Fruit fly (Drosophila melanogaster) whole organism, prepupa: ENCODE measurements around the gene CG3345.

Experiments
- Blimp-1 ChIP-seq: fragments of 200-800 bp; sonication (Bioruptor generic); optimal IDR thresholded peaks from 3 replicates; lab custom pipeline; 2017; ENCODE audit warnings: missing biosample characterization, missing genetic modification characterization, mild to moderate bottlenecking, moderate library complexity, missing genetic modification reagents
- CG10631 ChIP-seq: fragments of 200-800 bp; sonication (Bioruptor generic); optimal IDR thresholded peaks from 2 replicates; lab custom pipeline; 2016; ENCODE audit warnings: missing biosample characterization, missing genetic modification characterization
- CG10669 ChIP-seq: fragments of 200-800 bp; sonication (Bioruptor generic); optimal IDR thresholded peaks from 3 replicates; lab custom pipeline; 2018; ENCODE audit warnings: missing biosample characterization, mild to moderate bottlenecking, missing genetic modification characterization, moderate library complexity
- CG11762 ChIP-seq: fragments of 200-800 bp; sonication (Bioruptor generic); optimal IDR thresholded peaks from 3 replicates; lab custom pipeline; 2016; ENCODE audit warnings: missing biosample characterization, missing genetic modification characterization; ENCODE audit not compliant: insufficient read depth
- CG11902 ChIP-seq: fragments of 200-800 bp; sonication (Bioruptor generic); optimal IDR thresholded peaks from 3 replicates; lab custom pipeline; 2016; ENCODE audit warnings: missing biosample characterization, missing genetic modification characterization
- CG15336 ChIP-seq: fragments of 200-800 bp; sonication (Bioruptor generic); IDR thresholded peaks from 2 replicates; pipeline ENCODE4 v1.3.6; 2022; ENCODE audit warnings: missing biosample characterization, missing genetic modification characterization
- CG3032 ChIP-seq: fragments of 200-800 bp; optimal IDR thresholded peaks from 2 replicates; lab custom pipeline; 2019; ENCODE audit warnings: missing biosample characterization, mild to moderate bottlenecking, missing genetic modification characterization, moderate library complexity
- CG31627 ChIP-seq: fragments of 200-800 bp; sonication (Bioruptor generic); optimal IDR thresholded peaks from 3 replicates; lab custom pipeline; 2016; ENCODE audit warnings: missing biosample characterization, missing genetic modification characterization
- CG32006 ChIP-seq: fragments of 200-800 bp; sonication (Bioruptor generic); optimal IDR thresholded peaks from 3 replicates; lab custom pipeline; 2017; ENCODE audit warnings: missing biosample characterization, mild to moderate bottlenecking, missing genetic modification characterization
- CG34406 ChIP-seq: fragments of 200-800 bp; sonication (Bioruptor generic); optimal IDR thresholded peaks from 3 replicates; lab custom pipeline; 2016; ENCODE audit warnings: missing biosample characterization, missing genetic modification characterization
- CG4318 ChIP-seq: fragments of 200-800 bp; sonication (Bioruptor generic); optimal IDR thresholded peaks from 3 replicates; lab custom pipeline; 2017; ENCODE audit warnings: missing biosample characterization, mild to moderate bottlenecking, missing genetic modification characterization
- CG6163 ChIP-seq: fragments of 200-800 bp; sonication (Bioruptor generic); IDR thresholded peaks from 3 replicates; pipeline ENCODE4 v1.3.6; 2022; ENCODE audit warnings: missing biosample characterization, missing genetic modification characterization
- CG6276 ChIP-seq: fragments of 200-800 bp; sonication (Bioruptor generic); optimal IDR thresholded peaks from 2 replicates; lab custom pipeline; 2017; ENCODE audit warnings: missing biosample characterization, mild to moderate bottlenecking, missing genetic modification characterization
- CG6792 ChIP-seq: fragments of 200-800 bp; sonication (Bioruptor generic); optimal IDR thresholded peaks from 3 replicates; lab custom pipeline; 2016; ENCODE audit warnings: missing biosample characterization, missing genetic modification characterization
- CG7368 ChIP-seq: fragments of 200-800 bp; sonication (Bioruptor generic); optimal IDR thresholded peaks from 3 replicates; lab custom pipeline; 2016; ENCODE audit warnings: missing biosample characterization, missing genetic modification characterization
- CG8319 ChIP-seq: fragments of 200-800 bp; sonication (Bioruptor generic); optimal IDR thresholded peaks from 3 replicates; lab custom pipeline; 2016; ENCODE audit warnings: missing biosample characterization, missing genetic modification characterization
- CG8632 ChIP-seq: fragments of 200-800 bp; sonication (Bioruptor generic); optimal IDR thresholded peaks from 3 replicates; lab custom pipeline; 2016; ENCODE audit warnings: missing biosample characterization, missing genetic modification characterization
- CG9139 ChIP-seq: fragments of 200-800 bp; sonication (Bioruptor generic); optimal IDR thresholded peaks from 3 replicates; lab custom pipeline; 2017; ENCODE audit warnings: missing biosample characterization, mild to moderate bottlenecking, missing genetic modification characterization
- Eip75B ChIP-seq: fragments of 200-800 bp; sonication (Bioruptor generic); optimal IDR thresholded peaks from 3 replicates; lab custom pipeline; 2016; ENCODE audit warnings: missing biosample characterization, missing genetic modification characterization
- Eip78C ChIP-seq: fragments of 200-800 bp; sonication (Bioruptor generic); peaks from one replicate; lab custom pipeline; 2016; ENCODE audit warnings: missing biosample characterization, missing genetic modification characterization
- Eip93F ChIP-seq: fragments of 200-800 bp; sonication (Bioruptor generic); optimal IDR thresholded peaks from 2 replicates; lab custom pipeline; 2016; ENCODE audit warnings: missing biosample characterization, mild to moderate bottlenecking, missing genetic modification characterization
- Gug ChIP-seq: fragments of 200-800 bp; sonication (Bioruptor generic); IDR thresholded peaks from 2 replicates; pipeline ENCODE4 v1.3.6; 2022; ENCODE audit warnings: missing biosample characterization, missing genetic modification characterization
- Hr38 ChIP-seq: sonication (Bioruptor generic); optimal IDR thresholded peaks from 2 replicates; lab custom pipeline; 2016; ENCODE audit warnings: missing biosample characterization, missing genetic modification characterization
- Hr39 ChIP-seq: fragments of 200-800 bp; sonication (Bioruptor generic); optimal IDR thresholded peaks from 2 replicates; lab custom pipeline; 2016; ENCODE audit warnings: missing biosample characterization, missing genetic modification characterization
- Hr4 ChIP-seq: fragments of 200-800 bp; sonication (Bioruptor generic); optimal IDR thresholded peaks from 3 replicates; lab custom pipeline; 2016; ENCODE audit warnings: missing biosample characterization, missing genetic modification characterization
- Met ChIP-seq: fragments of 200-800 bp; sonication (Bioruptor generic); optimal IDR thresholded peaks from 3 replicates; lab custom pipeline; 2016; ENCODE audit warnings: missing biosample characterization, missing genetic modification characterization
- Smox ChIP-seq: fragments of 200-800 bp; sonication (Bioruptor generic); optimal IDR thresholded peaks from 3 replicates; lab custom pipeline; 2016; ENCODE audit warnings: missing biosample characterization, missing genetic modification characterization
- Sox102F ChIP-seq: fragments of 200-800 bp; sonication (Bioruptor generic); optimal IDR thresholded peaks from 2 replicates; lab custom pipeline; 2016; ENCODE audit warnings: missing biosample characterization, mild to moderate bottlenecking, missing genetic modification characterization
- Sox14 ChIP-seq: fragments of 200-800 bp; sonication (Bioruptor generic); optimal IDR thresholded peaks from 3 replicates; lab custom pipeline; 2016; ENCODE audit warnings: missing biosample characterization, missing genetic modification characterization
- acj6 ChIP-seq: fragments of 200-800 bp; sonication (Bioruptor generic); optimal IDR thresholded peaks from 3 replicates; lab custom pipeline; 2016; ENCODE audit warnings: missing biosample characterization, missing genetic modification characterization
- dac ChIP-seq: fragments of 200-800 bp; sonication (Bioruptor generic); optimal IDR thresholded peaks from 2 replicates; lab custom pipeline; 2017; ENCODE audit warnings: missing biosample characterization, mild to moderate bottlenecking, missing genetic modification characterization
- esn ChIP-seq: fragments of 200-800 bp; sonication (Bioruptor generic); optimal IDR thresholded peaks from 2 replicates; lab custom pipeline; 2016; ENCODE audit warnings: missing biosample characterization, mild to moderate bottlenecking, missing genetic modification characterization, moderate library complexity
- fkh ChIP-seq: fragments of 200-800 bp; sonication (Bioruptor generic); optimal IDR thresholded peaks from 3 replicates; lab custom pipeline; 2017; ENCODE audit warnings: missing biosample characterization, mild to moderate bottlenecking, missing genetic modification characterization, moderate library complexity
- net ChIP-seq: fragments of 200-800 bp; sonication (Bioruptor generic); optimal IDR thresholded peaks from 3 replicates; lab custom pipeline; 2016; ENCODE audit warnings: missing biosample characterization, missing genetic modification characterization
- pdm3 ChIP-seq: fragments of 200-800 bp; sonication (Bioruptor generic); optimal IDR thresholded peaks from 3 replicates; lab custom pipeline; 2016; ENCODE audit warnings: missing biosample characterization, missing genetic modification characterization
- salr ChIP-seq, 2 experiments: fragments of 200-800 bp; sonication (Bioruptor generic); optimal IDR thresholded peaks; 3 replicates each; lab custom pipeline; 2016 to 2018; ENCODE audit warnings: missing biosample characterization in 2 of 2, missing genetic modification characterization in 2 of 2, mild to moderate bottlenecking in 1 of 2
- spab ChIP-seq: fragments of 200-800 bp; sonication (Bioruptor generic); optimal IDR thresholded peaks from 2 replicates; lab custom pipeline; 2017; ENCODE audit warnings: missing biosample characterization, mild to moderate bottlenecking, missing genetic modification characterization, missing genetic modification reagents
- svp ChIP-seq: fragments of 200-800 bp; sonication (Bioruptor generic); peaks from one replicate; lab custom pipeline; 2016; ENCODE audit warnings: missing biosample characterization, missing genetic modification characterization

CG3345 gene

dm6 chr2L:297480-298284, 28.8 kb downstream of the CG3345 start, which contains the start of gene Pi3K21B (continued):
- no peak for TF ChIP-seq CG6276 (GFP tag; lab: Kevin White, UChicago)
- peak; percentile 93 for TF ChIP-seq CG31627 (GFP tag; lab: Kevin White, UChicago)
- peak; percentile 90 for TF ChIP-seq CG6792 (GFP tag; lab: Kevin White, UChicago)
- peak; percentile 80 for TF ChIP-seq CG15336 (GFP tag; lab: Robert Waterston, UW)
- peak; percentile 85 for TF ChIP-seq net
- peak; percentile 56 to 87 for TF ChIP-seq salr (GFP tag; optimal IDR thresholded peaks at IDR 0.05; lab: Kevin White, UChicago)
- TF ChIP-seq Eip75B (GFP tag; lab: Kevin White, UChicago) = peak; percentile 84
- TF ChIP-seq Sox14 (GFP tag; lab: Kevin White, UChicago) = peak; percentile 88
- TF ChIP-seq CG11762 (GFP tag; lab: Kevin White, UChicago) = peak; percentile 75
- peak; percentile 85 for TF ChIP-seq CG8632
- peak; percentile 51 for TF ChIP-seq fkh (GFP tag; lab: Kevin White, UChicago)
- TF ChIP-seq CG4318 = no peak
- peak; percentile 60 for TF ChIP-seq spab
- peak; percentile 52 for TF ChIP-seq Gug (GFP tag; lab: Robert Waterston, UW)
- TF ChIP-seq CG6163 (GFP tag; lab: Robert Waterston, UW) = peak; percentile 88; the same call in 2 of the 3 replicates
- peak; percentile 87 for TF ChIP-seq Met (GFP tag; lab: Kevin White, UChicago)
- peak; percentile 92 for TF ChIP-seq CG32006 (GFP tag; lab: Kevin White, UChicago)
- TF ChIP-seq CG34406 (GFP tag; lab: Kevin White, UChicago) = peak; percentile 91
- TF ChIP-seq Hr39 (GFP tag; lab: Kevin White, UChicago) = peak; percentile 89
- peak; percentile 94 for TF ChIP-seq svp (GFP tag; lab: Kevin White, UChicago)
- TF ChIP-seq CG9139 (GFP tag; lab: Kevin White, UChicago) = peak; percentile 61
- peak; percentile 76 for TF ChIP-seq Hr38
- peak; percentile 92 for TF ChIP-seq acj6 (GFP tag; lab: Kevin White, UChicago)
- peak; percentile 75 for TF ChIP-seq Eip93F (GFP tag; lab: Kevin White, UChicago)
- peak; percentile 79 for TF ChIP-seq CG7368 (GFP tag; lab: Kevin White, UChicago)
- peak; percentile 93 for TF ChIP-seq CG10631 (GFP tag; lab: Kevin White, UChicago)
- peak; percentile 83 for TF ChIP-seq CG8319 (GFP tag; lab: Kevin White, UChicago)
- peak; percentile 89 for TF ChIP-seq pdm3
- TF ChIP-seq Hr4 = peak; percentile 83
- TF ChIP-seq CG3032 (tag; lab: Kevin White, UChicago) = peak; percentile 88
- peak; percentile 79 for TF ChIP-seq dac (GFP tag; lab: Kevin White, UChicago)
- TF ChIP-seq esn (GFP tag; lab: Kevin White, UChicago) = peak; percentile 91
- TF ChIP-seq Sox102F (GFP tag; lab: Kevin White, UChicago) = peak; percentile 84
- TF ChIP-seq CG11902 (GFP tag; lab: Kevin White, UChicago) = peak; percentile 87
- peak; percentile 57 for TF ChIP-seq Blimp-1
- peak; percentile 84 for TF ChIP-seq Smox
- peak; percentile 80 for TF ChIP-seq CG10669 (GFP tag; lab: Kevin White, UChicago)

DNA sequence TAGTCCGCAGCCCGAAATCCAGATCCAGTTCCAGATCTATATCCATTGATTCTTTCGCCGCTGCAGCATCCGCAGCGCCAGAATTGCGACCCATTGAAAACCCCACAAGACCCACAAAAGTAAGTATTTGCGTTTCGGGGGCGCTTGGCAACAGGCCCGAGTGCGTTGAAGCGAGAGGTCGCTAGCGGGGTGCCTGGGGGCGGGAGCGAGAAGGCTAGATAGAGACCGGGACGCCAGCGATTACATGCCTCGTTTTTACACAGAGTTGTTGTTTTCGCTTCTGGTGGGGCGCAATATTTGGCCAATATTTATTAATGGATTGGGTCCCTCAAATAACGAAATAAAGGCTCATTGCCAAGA, 29.4 kb downstream of the CG3345 start:
- TF ChIP-seq CG11902 (GFP tag; lab: Kevin White, UChicago) (no peak), Eip78C (GFP tag; lab: Kevin White, UChicago) (peak; percentile 39), svp (GFP tag; lab: Kevin White, UChicago) (peak; percentile 85), fkh (GFP tag; lab: Kevin White, UChicago) (peak; percentile 89)
- TF ChIP-seq, all 60 proteins: peak for 3
